Worm (Caenorhabditis elegans) whole organism, late embryonic: ENCODE measurements around the gene col-161.

Experiments
- F13H6.1 ChIP-seq: sonication (generic microtip); optimal IDR thresholded peaks from 2 replicates; lab custom pipeline; 2016; ENCODE audit warnings: missing genetic modification characterization, missing compliant biosample characterization
- Y22D7AL.16 ChIP-seq: sonication (generic microtip); optimal IDR thresholded peaks from 2 replicates; lab custom pipeline; 2016; ENCODE audit warnings: missing genetic modification characterization, missing compliant biosample characterization
- ceh-30 ChIP-seq: fragments of 150-350 bp; optimal IDR thresholded peaks from 2 replicates; lab custom pipeline; 2014; ENCODE audit warnings: missing biosample characterization, missing genetic modification characterization
- fax-1 ChIP-seq: sonication (generic microtip); optimal IDR thresholded peaks from 2 replicates; lab custom pipeline; 2016; ENCODE audit warnings: missing genotype, missing genetic modification characterization, missing compliant biosample characterization
- fkh-10 ChIP-seq: fragments of 150-350 bp; optimal IDR thresholded peaks from 2 replicates; lab custom pipeline; 2014; ENCODE audit warnings: missing biosample characterization, missing genetic modification reagents, missing genetic modification characterization
- gmeb-2 ChIP-seq: sonication (generic microtip); optimal IDR thresholded peaks from 2 replicates; lab custom pipeline; 2016; ENCODE audit warnings: missing genetic modification characterization, inconsistent platforms, missing compliant biosample characterization
- hlh-30 ChIP-seq: sonication (generic microtip); optimal IDR thresholded peaks from 2 replicates; lab custom pipeline; 2017; ENCODE audit warnings: antibody characterized with exemption, missing genetic modification characterization, missing compliant biosample characterization; ENCODE audit not compliant: insufficient read depth
- nfya-1 ChIP-seq: sonication (generic microtip); optimal IDR thresholded peaks from 2 replicates; lab custom pipeline; 2017; ENCODE audit warnings: missing genetic modification characterization, mild to moderate bottlenecking, missing compliant biosample characterization, antibody characterized with exemption, moderate library complexity
- nhr-11 ChIP-seq: fragments of 150-350 bp; optimal IDR thresholded peaks from 2 replicates; lab custom pipeline; 2014; ENCODE audit warnings: missing biosample characterization, missing genetic modification characterization
- pha-2 ChIP-seq: sonication (generic microtip); optimal IDR thresholded peaks from 2 replicates; lab custom pipeline; 2017; ENCODE audit warnings: mild to moderate bottlenecking, missing genetic modification characterization, missing compliant biosample characterization
- pqm-1 ChIP-seq: sonication (generic microtip); optimal IDR thresholded peaks from 2 replicates; lab custom pipeline; 2016; ENCODE audit warnings: missing genetic modification characterization, missing compliant biosample characterization
- sdc-2 ChIP-seq: sonication (generic microtip); optimal IDR thresholded peaks from 2 replicates; lab custom pipeline; 2016; ENCODE audit warnings: missing genotype, missing genetic modification characterization, missing compliant biosample characterization
- tbx-2 ChIP-seq: sonication (generic microtip); optimal IDR thresholded peaks from 2 replicates; lab custom pipeline; 2016; ENCODE audit warnings: missing genetic modification characterization, missing compliant biosample characterization

ce11 chrV:13308616-13309015 is 9.2 kb downstream of the col-161 start, which contains the start of gene C50B6.1:
- TF ChIP-seq fax-1 (no peak), fkh-10 (GFP tag; lab: Kevin White, UChicago) (no peak), gmeb-2 (no peak), pqm-1 (tag; lab: Kevin White, UChicago) (no peak), ceh-30 (tag; lab: Kevin White, UChicago) (no peak), hlh-30 (tag; lab: Kevin White, UChicago) (no peak), Y22D7AL.16 (no peak), sdc-2 (tag; lab: Kevin White, UChicago) (no peak), nhr-11 (tag; lab: Kevin White, UChicago) (no peak), nfya-1 (tag; lab: Kevin White, UChicago) (no peak), tbx-2 (no peak), F13H6.1 (tag; lab: Kevin White, UChicago) (no peak), pha-2 (tag; lab: Kevin White, UChicago) (no peak)
